ENCODE assay signal across 2 worm cellular contexts in the genomic region with DNA sequence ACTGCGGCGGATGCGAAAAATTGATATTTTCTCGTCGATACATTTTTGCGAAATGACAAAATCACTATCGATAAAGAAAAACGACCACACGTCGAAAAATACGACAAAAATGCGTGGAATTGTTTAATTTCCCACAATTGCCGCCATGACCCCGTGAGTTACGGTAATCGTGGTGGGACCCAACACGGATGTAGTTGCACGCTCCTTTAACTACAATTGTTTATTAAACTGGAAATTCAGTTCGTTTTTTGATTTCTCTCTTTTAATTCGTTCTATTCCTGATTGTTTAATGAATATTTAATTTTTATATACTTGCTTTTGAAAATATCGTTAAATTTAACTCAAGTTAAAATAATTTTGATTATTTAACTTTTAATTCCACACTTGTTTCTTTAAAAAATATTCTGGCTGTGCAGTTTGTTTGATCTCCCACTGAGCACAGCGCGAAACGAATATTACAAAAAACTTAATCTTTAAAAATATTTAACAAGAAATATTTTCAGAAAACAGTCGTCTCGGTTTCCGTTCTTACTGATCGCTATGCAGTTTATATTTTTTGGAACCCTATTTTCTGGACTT.
TF ChIP-seq lines count a peak whose summit lies in the region.

A gene (minus strand): TSS at position 131 of the 579 bp plus-strand sequence.
A gene (plus strand): TSS at position 486 of the 579 bp plus-strand sequence.

TF ChIP-seq in whole organism, L4 larva, 104 proteins besides CTCF, POLR2A, EP300 and RAD21:
- TF ChIP-seq unc-130 (GFP tag; optimal IDR thresholded peaks at IDR 0.05; lab: Kevin White, UChicago) (peak; percentile 87), lin-38 (GFP tag; IDR thresholded peaks at IDR 0.05; lab: Robert Waterston, UW) (peak; percentile 64), dmd-6 (GFP tag; IDR thresholded peaks at IDR 0.05; lab: Robert Waterston, UW) (no peak), nhr-11 (tag; optimal IDR thresholded peaks at IDR 0.05; lab: Kevin White, UChicago) (no peak)

TF ChIP-seq in whole organism, young adult, 124 proteins besides CTCF, POLR2A, EP300 and RAD21:
- TF ChIP-seq him-1 (tag; optimal IDR thresholded peaks at IDR 0.05; lab: Kevin White, UChicago) (peak; percentile 34), cebp-2 (GFP tag; IDR thresholded peaks at IDR 0.05; lab: Robert Waterston, UW) (no peak), Y56A3A.18 (GFP tag; IDR thresholded peaks at IDR 0.05; lab: Robert Waterston, UW) (no peak), rec-8 (tag; optimal IDR thresholded peaks at IDR 0.05; lab: Kevin White, UChicago) (no peak), dpl-1 (GFP tag; optimal IDR thresholded peaks at IDR 0.05; lab: Kevin White, UChicago) (peak; percentile 76), F49E8.2 (tag; optimal IDR thresholded peaks at IDR 0.05; lab: Kevin White, UChicago; ENCODE audit: insufficient read depth) (peak; percentile 68), tbp1 (GFP tag; optimal IDR thresholded peaks at IDR 0.05; lab: Kevin White, UChicago) (peak; percentile 31), ekl-4 (GFP tag; IDR thresholded peaks at IDR 0.05; lab: Robert Waterston, UW) (no peak), madf-6 (GFP tag; IDR thresholded peaks at IDR 0.05; lab: Robert Waterston, UW) (peak; percentile 95), F39B2.1 (GFP tag; IDR thresholded peaks at IDR 0.05; lab: Robert Waterston, UW) (no peak), F23B12.7 (tag; optimal IDR thresholded peaks at IDR 0.05; lab: Kevin White, UChicago; ENCODE audit: insufficient read depth) (peak; percentile 73), ceh-91 (GFP tag; IDR thresholded peaks at IDR 0.05; lab: Robert Waterston, UW) (peak; percentile 85), lir-1 (GFP tag; conservative IDR thresholded peaks at IDR 0.05; lab: Robert Waterston, UW) (peak; percentile 28; the same call in 1 of the 2 replicates), lin-54 (GFP tag; optimal IDR thresholded peaks at IDR 0.05; lab: Kevin White, UChicago) (peak; percentile 49), lin-26 (GFP tag; IDR thresholded peaks at IDR 0.05; lab: Robert Waterston, UW) (no peak), madf-8 (GFP tag; conservative IDR thresholded peaks at IDR 0.05; lab: Robert Waterston, UW) (peak; percentile 89), fkh-3 (tag; optimal IDR thresholded peaks at IDR 0.05; lab: Kevin White, UChicago) (no peak), efl-1 (GFP tag; optimal IDR thresholded peaks at IDR 0.05; lab: Kevin White, UChicago) (peak; percentile 96), snpc-1.1 (tag; optimal IDR thresholded peaks at IDR 0.05; lab: Kevin White, UChicago; ENCODE audit: insufficient read depth) (peak; percentile 0), snpc-3.4 (tag; optimal IDR thresholded peaks at IDR 0.05; lab: Kevin White, UChicago) (peak; percentile 52), unc-130 (GFP tag; optimal IDR thresholded peaks at IDR 0.05; lab: Kevin White, UChicago) (peak; percentile 73), tlf-1 (GFP tag; optimal IDR thresholded peaks at IDR 0.05; lab: Kevin White, UChicago) (peak; percentile 20), dox-1 (GFP tag; IDR thresholded peaks at IDR 0.05; lab: Robert Waterston, UW) (peak; percentile 63; the same call in 1 of the 2 replicates), mcd-1 (GFP tag; IDR thresholded peaks at IDR 0.05; lab: Robert Waterston, UW) (peak; percentile 34; the same call in 1 of the 2 replicates), Y95B8A.8 (GFP tag; IDR thresholded peaks at IDR 0.05; lab: Robert Waterston, UW) (0 out of 2 replicates have a peak, but pooled peaks have one; percentile 8), madf-3 (GFP tag; IDR thresholded peaks at IDR 0.05; lab: Robert Waterston, UW) (0 out of 2 replicates have a peak, but pooled peaks have one; percentile 23), snpc-4 (GFP tag; optimal IDR thresholded peaks at IDR 0.05; lab: Kevin White, UChicago) (no peak), snpc-4 (tag; optimal IDR thresholded peaks at IDR 0.05; lab: Kevin White, UChicago) (peak in 1 of 4 experiments; percentile 17), D2030.7 (GFP tag; IDR thresholded peaks at IDR 0.05; lab: Robert Waterston, UW) (peak; percentile 84), sea-2 (GFP tag; IDR thresholded peaks at IDR 0.05; lab: Robert Waterston, UW) (no peak), lsl-1 (GFP tag; optimal IDR thresholded peaks at IDR 0.05; lab: Kevin White, UChicago) (peak; percentile 98), Y53F4B.3 (GFP tag; IDR thresholded peaks at IDR 0.05; lab: Robert Waterston, UW) (peak; percentile 16; the same call in 1 of the 2 replicates), hsf-1 (GFP tag; IDR thresholded peaks at IDR 0.05; lab: Robert Waterston, UW) (0 out of 2 replicates have a peak, but pooled peaks have one; percentile 45), F33H1.4 (GFP tag; IDR thresholded peaks at IDR 0.05; lab: Robert Waterston, UW) (peak; percentile 96), lin-35 (GFP tag; optimal IDR thresholded peaks at IDR 0.05; lab: Kevin White, UChicago) (peak in 1 of 3 experiments; percentile 29), xnd-1 (tag; optimal IDR thresholded peaks at IDR 0.05; lab: Kevin White, UChicago) (peak; percentile 90), ztf-18 (tag; optimal IDR thresholded peaks at IDR 0.05; lab: Kevin White, UChicago) (peak; percentile 9)
